Worm (Caenorhabditis elegans) whole organism, L2 larva: ENCODE results near the gene col-109.

Experiments
- C34F6.9 ChIP-seq: fragments of 150-350 bp; optimal IDR thresholded peaks from 2 replicates; lab custom pipeline; 2014; ENCODE audit warnings: missing biosample characterization, missing genetic modification characterization
- F13H6.1 ChIP-seq: sonication (generic microtip); optimal IDR thresholded peaks from 2 replicates; lab custom pipeline; 2016; ENCODE audit warnings: missing genetic modification characterization, missing compliant biosample characterization
- R02D3.7 ChIP-seq: fragments of 150-350 bp; optimal IDR thresholded peaks from 2 replicates; lab custom pipeline; 2014; ENCODE audit warnings: missing biosample characterization, missing genetic modification characterization
- alr-1 ChIP-seq: fragments of 150-350 bp; optimal IDR thresholded peaks from 2 replicates; lab custom pipeline; 2014; ENCODE audit warnings: missing biosample characterization, missing genetic modification characterization
- ama-1 ChIP-seq: fragments of 150-350 bp; optimal IDR thresholded peaks from 2 replicates; lab custom pipeline; 2018; ENCODE audit warnings: inconsistent platforms
- blmp-1 ChIP-seq: sonication (generic microtip); optimal IDR thresholded peaks from 2 replicates; lab custom pipeline; 2017; ENCODE audit warnings: missing genetic modification characterization, mild to moderate bottlenecking, missing compliant biosample characterization, antibody characterized with exemption, moderate library complexity; ENCODE audit not compliant: insufficient read depth
- ceh-16 ChIP-seq: fragments of 150-350 bp; optimal IDR thresholded peaks from 2 replicates; lab custom pipeline; 2014; ENCODE audit warnings: missing biosample characterization, missing genetic modification characterization
- ceh-82 ChIP-seq: fragments of 150-350 bp; optimal IDR thresholded peaks from 2 replicates; lab custom pipeline; 2014; ENCODE audit warnings: missing biosample characterization, missing genetic modification characterization
- crh-2 ChIP-seq: sonication (generic microtip); optimal IDR thresholded peaks from 2 replicates; lab custom pipeline; 2017; ENCODE audit warnings: missing biosample characterization, missing genetic modification characterization
- dmd-4 ChIP-seq: sonication (generic microtip); optimal IDR thresholded peaks from 2 replicates; lab custom pipeline; 2017; ENCODE audit warnings: missing biosample characterization, missing genetic modification characterization
- egl-27 ChIP-seq: sonication (generic microtip); optimal IDR thresholded peaks from 3 replicates; lab custom pipeline; 2017; ENCODE audit warnings: missing biosample characterization, missing genetic modification reagents, missing genetic modification characterization
- elt-1 ChIP-seq: fragments of 150-350 bp; optimal IDR thresholded peaks from 2 replicates; lab custom pipeline; 2014; ENCODE audit warnings: missing biosample characterization, missing genetic modification characterization
- fos-1 ChIP-seq: fragments of 150-350 bp; optimal IDR thresholded peaks from 2 replicates; lab custom pipeline; 2014; ENCODE audit warnings: missing biosample characterization, missing genetic modification characterization
- gmeb-1 ChIP-seq: fragments of 150-350 bp; optimal IDR thresholded peaks from 2 replicates; lab custom pipeline; 2014; ENCODE audit warnings: missing biosample characterization, missing genetic modification characterization
- lin-11 ChIP-seq: fragments of 150-350 bp; sonication (generic microtip); optimal IDR thresholded peaks from 2 replicates; lab custom pipeline; 2014; ENCODE audit warnings: missing biosample characterization, missing genetic modification characterization, inconsistent platforms, mixed read lengths
- lin-13 ChIP-seq: fragments of 150-350 bp; optimal IDR thresholded peaks from 2 replicates; lab custom pipeline; 2014; ENCODE audit warnings: missing biosample characterization, missing genetic modification reagents, missing genetic modification characterization
- lin-39 ChIP-seq: fragments of 150-350 bp; optimal IDR thresholded peaks from 2 replicates; lab custom pipeline; 2014; ENCODE audit warnings: missing biosample characterization, missing genetic modification reagents, missing genetic modification characterization
- lsy-2 ChIP-seq, 2 experiments: fragments of 150-350 bp in 1 of 2; sonication (generic microtip) in 1 of 2; optimal IDR thresholded peaks; 2 replicates each; lab custom pipeline; 2014 to 2017; ENCODE audit warnings: missing biosample characterization in 2 of 2, missing genetic modification characterization in 2 of 2
- mab-5 ChIP-seq: fragments of 150-350 bp; optimal IDR thresholded peaks from 2 replicates; lab custom pipeline; 2014; ENCODE audit warnings: missing biosample characterization, missing genetic modification characterization
- mbf-1 ChIP-seq: sonication (generic microtip); optimal IDR thresholded peaks from 2 replicates; lab custom pipeline; 2017; ENCODE audit warnings: missing biosample characterization, missing genetic modification characterization
- nhr-10 ChIP-seq: sonication (generic microtip); optimal IDR thresholded peaks from 2 replicates; lab custom pipeline; 2017; ENCODE audit warnings: missing biosample characterization, missing genetic modification characterization
- nhr-11 ChIP-seq: fragments of 150-350 bp; optimal IDR thresholded peaks from 2 replicates; lab custom pipeline; 2014; ENCODE audit warnings: missing biosample characterization, missing genetic modification characterization
- nhr-12 ChIP-seq: fragments of 150-350 bp; optimal IDR thresholded peaks from 2 replicates; lab custom pipeline; 2014; ENCODE audit warnings: missing biosample characterization, missing genetic modification characterization
- nhr-129 ChIP-seq: fragments of 150-350 bp; optimal IDR thresholded peaks from 2 replicates; lab custom pipeline; 2014; ENCODE audit warnings: missing biosample characterization, missing genetic modification characterization
- nhr-21 ChIP-seq: fragments of 150-350 bp; optimal IDR thresholded peaks from 2 replicates; lab custom pipeline; 2014; ENCODE audit warnings: missing biosample characterization, missing genetic modification characterization
- nhr-23 ChIP-seq: fragments of 150-350 bp; optimal IDR thresholded peaks from 2 replicates; lab custom pipeline; 2014; ENCODE audit warnings: missing biosample characterization, missing genetic modification reagents, missing genetic modification characterization
- nhr-25 ChIP-seq: fragments of 150-350 bp; sonication (generic microtip); optimal IDR thresholded peaks from 3 replicates; lab custom pipeline; 2014; ENCODE audit warnings: missing biosample characterization, missing genetic modification characterization
- nhr-6 ChIP-seq: fragments of 150-350 bp; optimal IDR thresholded peaks from 2 replicates; lab custom pipeline; 2014; ENCODE audit warnings: missing biosample characterization, missing genetic modification characterization
- peb-1 ChIP-seq: fragments of 150-350 bp; optimal IDR thresholded peaks from 2 replicates; lab custom pipeline; 2014; ENCODE audit warnings: missing biosample characterization, missing genetic modification characterization
- sma-3 ChIP-seq: sonication (generic microtip); optimal IDR thresholded peaks from 2 replicates; lab custom pipeline; 2016; ENCODE audit warnings: missing genetic modification reagents, missing genetic modification characterization, missing compliant biosample characterization
- sma-9 ChIP-seq, 2 experiments: fragments of 150-350 bp in 1 of 2; sonication (generic microtip) in 1 of 2; optimal IDR thresholded peaks; 2 replicates each; lab custom pipeline; 2014 to 2016; ENCODE audit warnings: missing genetic modification characterization in 2 of 2, mild to moderate bottlenecking in 1 of 2, missing biosample characterization in 1 of 2, missing compliant biosample characterization in 1 of 2, missing genetic modification reagents in 1 of 2, moderate library complexity in 1 of 2
- snpc-4 ChIP-seq: fragments of 150-350 bp; optimal IDR thresholded peaks from 2 replicates; lab custom pipeline; 2014; ENCODE audit warnings: missing biosample characterization, missing genetic modification characterization
- unc-39 ChIP-seq: fragments of 150-350 bp; optimal IDR thresholded peaks from 2 replicates; lab custom pipeline; 2014; ENCODE audit warnings: missing biosample characterization, missing genetic modification characterization
- unc-55 ChIP-seq: fragments of 150-350 bp; sonication (generic microtip); optimal IDR thresholded peaks from 3 replicates; lab custom pipeline; 2014; ENCODE audit warnings: missing biosample characterization, missing genetic modification reagents, missing genetic modification characterization
- unc-62 ChIP-seq: fragments of 150-350 bp; optimal IDR thresholded peaks from 2 replicates; lab custom pipeline; 2014; ENCODE audit warnings: missing biosample characterization, missing genetic modification reagents, missing genetic modification characterization
- zag-1 ChIP-seq: fragments of 150-350 bp; optimal IDR thresholded peaks from 2 replicates; lab custom pipeline; 2014; ENCODE audit warnings: missing biosample characterization, missing genetic modification characterization
- ztf-1 ChIP-seq: fragments of 200-800 bp; sonication (Bioruptor generic); conservative IDR thresholded peaks from 2 replicates; pipeline ENCODE4 v1.3.6; 2022; ENCODE audit warnings: missing genetic modification characterization, missing compliant biosample characterization
- ztf-11 ChIP-seq: sonication (generic microtip); optimal IDR thresholded peaks from 2 replicates; lab custom pipeline; 2017; ENCODE audit warnings: missing biosample characterization, missing genetic modification characterization

Gene col-109

ce11 chrIV:1844624-1845023 lies 24.6 kb upstream of the col-109 start:
- no peak for TF ChIP-seq ama-1 (lab: Kevin White, UChicago)
- no peak for TF ChIP-seq C34F6.9
- TF ChIP-seq zag-1 (tag; lab: Kevin White, UChicago), result no peak
- no peak for TF ChIP-seq egl-27
- no peak for TF ChIP-seq unc-39
- TF ChIP-seq blmp-1 (tag; lab: Kevin White, UChicago), result no peak
- TF ChIP-seq R02D3.7, result no peak
- no peak for TF ChIP-seq unc-62 (GFP tag; lab: Kevin White, UChicago)
- TF ChIP-seq lin-39 (tag; lab: Kevin White, UChicago), result no peak
- no peak for TF ChIP-seq sma-9 (GFP tag; optimal IDR thresholded peaks at IDR 0.05; lab: Kevin White, UChicago)
- no peak for TF ChIP-seq sma-9 (tag; optimal IDR thresholded peaks at IDR 0.05; lab: Kevin White, UChicago)
- TF ChIP-seq snpc-4 (tag; lab: Kevin White, UChicago), result no peak
- no peak for TF ChIP-seq crh-2 (tag; lab: Kevin White, UChicago)
- TF ChIP-seq nhr-10 (tag; lab: Kevin White, UChicago), result no peak

ce11 chrIV:1843611-1844010 lies 23.6 kb upstream of the col-109 start:
- TF ChIP-seq blmp-1 (tag; lab: Kevin White, UChicago) (no peak), lin-39 (tag; lab: Kevin White, UChicago) (no peak), elt-1 (no peak), ceh-16 (tag; lab: Kevin White, UChicago) (no peak)

ce11 chrIV:1842314-1842713 lies 22.3 kb upstream of the col-109 start:
- TF ChIP-seq lin-39 (tag; lab: Kevin White, UChicago) (no peak), unc-55 (peak; percentile 18), ztf-11 (tag; lab: Kevin White, UChicago) (no peak), C34F6.9 (peak; percentile 24)
- TF ChIP-seq, all 48 proteins: peak for 2

- TF ChIP-seq nhr-129, result no peak
- peak; percentile 21 for TF ChIP-seq lin-13
- TF ChIP-seq nhr-11 (tag; lab: Kevin White, UChicago), result no peak
- peak; percentile 43 for TF ChIP-seq F13H6.1 (tag; lab: Kevin White, UChicago)
- peak; percentile 46 for TF ChIP-seq nhr-25 (tag; lab: Kevin White, UChicago)
- no peak for TF ChIP-seq gmeb-1
- TF ChIP-seq sma-9 (GFP tag; optimal IDR thresholded peaks at IDR 0.05; lab: Kevin White, UChicago), result no peak
- TF ChIP-seq sma-9 (tag; optimal IDR thresholded peaks at IDR 0.05; lab: Kevin White, UChicago), result no peak
- no peak for TF ChIP-seq nhr-10 (tag; lab: Kevin White, UChicago)
- TF ChIP-seq lin-11 (tag; lab: Kevin White, UChicago), result no peak
These were observed 18.5 kb upstream of the col-109 start for ce11 chrIV:1838583-1838982.

- TF ChIP-seq C34F6.9, result peak; percentile 54
- TF ChIP-seq unc-55, result peak; percentile 19
- TF ChIP-seq blmp-1 (tag; lab: Kevin White, UChicago), result peak; percentile 84
- TF ChIP-seq snpc-4 (tag; lab: Kevin White, UChicago), result peak; percentile 41
- peak; percentile 4 for TF ChIP-seq nhr-6
- TF ChIP-seq ztf-1 (GFP tag; lab: Robert Waterston, UW), result no peak
- TF ChIP-seq lin-39 (tag; lab: Kevin White, UChicago), result no peak
- TF ChIP-seq nhr-12 (tag; lab: Kevin White, UChicago), result no peak
- TF ChIP-seq dmd-4 (tag; lab: Kevin White, UChicago), result no peak
- no peak for TF ChIP-seq ceh-82 (tag; lab: Kevin White, UChicago)
- peak; percentile 48 for TF ChIP-seq sma-3 (GFP tag; lab: Kevin White, UChicago)
- no peak for TF ChIP-seq nhr-23 (tag; lab: Kevin White, UChicago)
- TF ChIP-seq sma-9 (GFP tag; optimal IDR thresholded peaks at IDR 0.05; lab: Kevin White, UChicago), result peak; percentile 78
- no peak for TF ChIP-seq sma-9 (tag; optimal IDR thresholded peaks at IDR 0.05; lab: Kevin White, UChicago)
- peak in 1 of 2 experiments; percentile 66 for TF ChIP-seq lsy-2 (tag; optimal IDR thresholded peaks at IDR 0.05; lab: Kevin White, UChicago)
- peak; percentile 62 for TF ChIP-seq nhr-21 (tag; lab: Kevin White, UChicago)
- peak; percentile 7 for TF ChIP-seq lin-13
- no peak for TF ChIP-seq mab-5 (tag; lab: Kevin White, UChicago)
- peak; percentile 85 for TF ChIP-seq F13H6.1 (tag; lab: Kevin White, UChicago)
- no peak for TF ChIP-seq peb-1 (tag; lab: Kevin White, UChicago)
- TF ChIP-seq fos-1 (tag; lab: Kevin White, UChicago), result peak; percentile 91
- TF ChIP-seq alr-1 (tag; lab: Kevin White, UChicago), result no peak
- TF ChIP-seq nhr-25 (tag; lab: Kevin White, UChicago), result no peak
- peak; percentile 64 for TF ChIP-seq nhr-129
- peak; percentile 67 for TF ChIP-seq crh-2 (tag; lab: Kevin White, UChicago)
- peak; percentile 45 for TF ChIP-seq gmeb-1
- no peak for TF ChIP-seq mbf-1 (tag; lab: Kevin White, UChicago)
- peak; percentile 58 for TF ChIP-seq egl-27
These were observed 17.1 kb upstream of the col-109 start for ce11 chrIV:1837134-1837533.
